Worm (Caenorhabditis elegans) whole organism, L2 larva: ENCODE data around the gene gcsh-1.
A peak's percentile ranks its signal among the peaks of the same experiment; 100 is the strongest.

Experiments used
- C34F6.9 ChIP-seq: fragments of 150-350 bp; optimal IDR thresholded peaks from 2 replicates; lab custom pipeline; 2014; ENCODE audit warnings: missing biosample characterization, missing genetic modification characterization
- F13H6.1 ChIP-seq: sonication (generic microtip); optimal IDR thresholded peaks from 2 replicates; lab custom pipeline; 2016; ENCODE audit warnings: missing genetic modification characterization, missing compliant biosample characterization
- Y55F3AM.14 ChIP-seq: fragments of 200-800 bp; sonication (Bioruptor generic); optimal IDR thresholded peaks from 2 replicates; lab custom pipeline; 2018; ENCODE audit warnings: mild to moderate bottlenecking, missing genetic modification characterization, missing compliant biosample characterization
- alr-1 ChIP-seq: fragments of 150-350 bp; optimal IDR thresholded peaks from 2 replicates; lab custom pipeline; 2014; ENCODE audit warnings: missing biosample characterization, missing genetic modification characterization
- blmp-1 ChIP-seq: sonication (generic microtip); optimal IDR thresholded peaks from 2 replicates; lab custom pipeline; 2017; ENCODE audit warnings: missing genetic modification characterization, mild to moderate bottlenecking, missing compliant biosample characterization, antibody characterized with exemption, moderate library complexity; ENCODE audit not compliant: insufficient read depth
- ceh-16 ChIP-seq: fragments of 150-350 bp; optimal IDR thresholded peaks from 2 replicates; lab custom pipeline; 2014; ENCODE audit warnings: missing biosample characterization, missing genetic modification characterization
- crh-2 ChIP-seq: sonication (generic microtip); optimal IDR thresholded peaks from 2 replicates; lab custom pipeline; 2017; ENCODE audit warnings: missing biosample characterization, missing genetic modification characterization
- dmd-4 ChIP-seq: sonication (generic microtip); optimal IDR thresholded peaks from 2 replicates; lab custom pipeline; 2017; ENCODE audit warnings: missing biosample characterization, missing genetic modification characterization
- egl-27 ChIP-seq: sonication (generic microtip); optimal IDR thresholded peaks from 3 replicates; lab custom pipeline; 2017; ENCODE audit warnings: missing biosample characterization, missing genetic modification reagents, missing genetic modification characterization
- elt-1 ChIP-seq: fragments of 150-350 bp; optimal IDR thresholded peaks from 2 replicates; lab custom pipeline; 2014; ENCODE audit warnings: missing biosample characterization, missing genetic modification characterization
- elt-3 ChIP-seq: sonication (generic microtip); optimal IDR thresholded peaks from 2 replicates; lab custom pipeline; 2017; ENCODE audit warnings: missing biosample characterization, missing genetic modification characterization
- fos-1 ChIP-seq: fragments of 150-350 bp; optimal IDR thresholded peaks from 2 replicates; lab custom pipeline; 2014; ENCODE audit warnings: missing biosample characterization, missing genetic modification characterization
- gmeb-1 ChIP-seq: fragments of 150-350 bp; optimal IDR thresholded peaks from 2 replicates; lab custom pipeline; 2014; ENCODE audit warnings: missing biosample characterization, missing genetic modification characterization
- lin-11 ChIP-seq: fragments of 150-350 bp; sonication (generic microtip); optimal IDR thresholded peaks from 2 replicates; lab custom pipeline; 2014; ENCODE audit warnings: missing biosample characterization, missing genetic modification characterization, inconsistent platforms, mixed read lengths
- lin-13 ChIP-seq: fragments of 150-350 bp; optimal IDR thresholded peaks from 2 replicates; lab custom pipeline; 2014; ENCODE audit warnings: missing biosample characterization, missing genetic modification reagents, missing genetic modification characterization
- lin-39 ChIP-seq: fragments of 150-350 bp; optimal IDR thresholded peaks from 2 replicates; lab custom pipeline; 2014; ENCODE audit warnings: missing biosample characterization, missing genetic modification reagents, missing genetic modification characterization
- lsy-2 ChIP-seq, 2 experiments: fragments of 150-350 bp in 1 of 2; sonication (generic microtip) in 1 of 2; optimal IDR thresholded peaks; 2 replicates each; lab custom pipeline; 2014 to 2017; ENCODE audit warnings: missing biosample characterization in 2 of 2, missing genetic modification characterization in 2 of 2
- mdl-1 ChIP-seq, 2 experiments: fragments of 150-350 bp in 1 of 2; sonication (generic microtip) in 1 of 2; optimal IDR thresholded peaks; 2 replicates each; lab custom pipeline; 2017; ENCODE audit warnings: missing biosample characterization in 2 of 2, missing genetic modification characterization in 2 of 2
- nhr-11 ChIP-seq: fragments of 150-350 bp; optimal IDR thresholded peaks from 2 replicates; lab custom pipeline; 2014; ENCODE audit warnings: missing biosample characterization, missing genetic modification characterization
- nhr-129 ChIP-seq: fragments of 150-350 bp; optimal IDR thresholded peaks from 2 replicates; lab custom pipeline; 2014; ENCODE audit warnings: missing biosample characterization, missing genetic modification characterization
- nhr-21 ChIP-seq: fragments of 150-350 bp; optimal IDR thresholded peaks from 2 replicates; lab custom pipeline; 2014; ENCODE audit warnings: missing biosample characterization, missing genetic modification characterization
- nhr-23 ChIP-seq: fragments of 150-350 bp; optimal IDR thresholded peaks from 2 replicates; lab custom pipeline; 2014; ENCODE audit warnings: missing biosample characterization, missing genetic modification reagents, missing genetic modification characterization
- nhr-25 ChIP-seq: fragments of 150-350 bp; sonication (generic microtip); optimal IDR thresholded peaks from 3 replicates; lab custom pipeline; 2014; ENCODE audit warnings: missing biosample characterization, missing genetic modification characterization
- nhr-6 ChIP-seq: fragments of 150-350 bp; optimal IDR thresholded peaks from 2 replicates; lab custom pipeline; 2014; ENCODE audit warnings: missing biosample characterization, missing genetic modification characterization
- nhr-77 ChIP-seq: fragments of 150-350 bp; optimal IDR thresholded peaks from 2 replicates; lab custom pipeline; 2014; ENCODE audit warnings: missing biosample characterization, missing genetic modification characterization
- sem-4 ChIP-seq: fragments of 150-350 bp; optimal IDR thresholded peaks from 2 replicates; lab custom pipeline; 2014; ENCODE audit warnings: missing biosample characterization, missing genetic modification reagents, missing genetic modification characterization
- skn-1 ChIP-seq: sonication (generic microtip); optimal IDR thresholded peaks from 2 replicates; lab custom pipeline; 2017; ENCODE audit warnings: missing biosample characterization, missing genetic modification characterization
- sma-3 ChIP-seq: sonication (generic microtip); optimal IDR thresholded peaks from 2 replicates; lab custom pipeline; 2016; ENCODE audit warnings: missing genetic modification reagents, missing genetic modification characterization, missing compliant biosample characterization
- sma-9 ChIP-seq, 2 experiments: fragments of 150-350 bp in 1 of 2; sonication (generic microtip) in 1 of 2; optimal IDR thresholded peaks; 2 replicates each; lab custom pipeline; 2014 to 2016; ENCODE audit warnings: missing genetic modification characterization in 2 of 2, mild to moderate bottlenecking in 1 of 2, missing biosample characterization in 1 of 2, missing compliant biosample characterization in 1 of 2, missing genetic modification reagents in 1 of 2, moderate library complexity in 1 of 2
- snpc-4 ChIP-seq: fragments of 150-350 bp; optimal IDR thresholded peaks from 2 replicates; lab custom pipeline; 2014; ENCODE audit warnings: missing biosample characterization, missing genetic modification characterization
- unc-39 ChIP-seq: fragments of 150-350 bp; optimal IDR thresholded peaks from 2 replicates; lab custom pipeline; 2014; ENCODE audit warnings: missing biosample characterization, missing genetic modification characterization
- unc-55 ChIP-seq: fragments of 150-350 bp; sonication (generic microtip); optimal IDR thresholded peaks from 3 replicates; lab custom pipeline; 2014; ENCODE audit warnings: missing biosample characterization, missing genetic modification reagents, missing genetic modification characterization
- zag-1 ChIP-seq: fragments of 150-350 bp; optimal IDR thresholded peaks from 2 replicates; lab custom pipeline; 2014; ENCODE audit warnings: missing biosample characterization, missing genetic modification characterization

The gcsh-1 gene

DNA sequence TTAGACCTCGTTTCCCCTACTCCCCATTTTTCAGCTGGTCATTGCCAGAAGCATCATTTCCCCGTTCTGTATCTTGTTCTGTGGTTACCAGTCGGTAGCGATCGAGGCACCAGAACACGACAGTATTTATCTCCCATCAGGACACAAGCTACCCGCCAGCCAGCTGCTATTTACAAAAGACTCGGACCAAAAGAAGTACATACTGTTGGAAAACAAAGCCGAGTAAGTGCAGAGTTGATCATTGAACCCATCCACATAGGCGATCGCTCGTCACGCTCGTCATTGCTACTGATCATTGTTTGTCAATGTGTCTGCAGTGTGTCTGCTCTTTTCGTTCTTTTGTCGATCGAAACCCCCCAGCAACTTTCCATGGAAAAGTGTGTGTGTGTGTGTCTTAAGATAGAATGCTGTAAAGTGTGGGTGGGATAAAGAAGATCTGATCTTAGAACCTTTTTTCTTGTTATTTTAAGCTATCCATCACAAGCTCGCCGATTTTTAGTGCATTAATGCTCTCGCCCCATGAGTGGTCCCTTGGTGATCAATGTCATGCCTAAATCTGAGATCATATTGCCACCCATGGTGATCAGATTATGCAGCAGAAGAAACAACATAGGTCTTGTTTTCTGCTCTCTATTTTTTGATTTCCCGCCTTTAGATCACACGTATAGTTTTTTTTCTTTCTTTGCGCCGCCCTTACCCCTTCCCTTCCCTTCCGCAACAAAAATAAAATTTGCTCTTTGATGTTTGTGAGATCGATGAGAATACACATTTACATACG, 44.8 kb upstream of the gcsh-1 start:
- TF ChIP-seq nhr-23 (tag; lab: Kevin White, UChicago) = no peak
- no peak for TF ChIP-seq dmd-4
- TF ChIP-seq sma-9 (GFP tag; optimal IDR thresholded peaks at IDR 0.05; lab: Kevin White, UChicago) = peak; percentile 66
- TF ChIP-seq sma-9 (tag; optimal IDR thresholded peaks at IDR 0.05; lab: Kevin White, UChicago) = no peak
- no peak for TF ChIP-seq skn-1 (tag; lab: Kevin White, UChicago)

DNA sequence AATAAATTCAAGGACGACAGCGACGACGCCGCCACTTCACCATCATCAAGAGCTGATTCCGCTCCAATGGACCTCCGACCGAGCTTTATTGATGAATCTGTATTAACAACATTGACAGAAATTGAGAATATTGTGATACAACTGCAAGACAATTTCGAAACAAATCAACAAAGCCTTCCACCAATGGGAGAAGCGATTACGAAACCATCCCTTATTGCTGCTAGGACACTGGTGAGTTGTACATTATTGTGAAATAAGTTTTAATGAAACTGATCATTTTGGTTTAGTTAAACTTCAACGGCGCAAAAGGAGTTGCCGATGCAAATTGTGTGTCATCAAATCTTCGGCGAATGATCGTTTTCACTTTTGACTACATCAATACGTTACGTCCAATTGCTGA, 44.2 kb upstream of the gcsh-1 start:
- no peak for TF ChIP-seq blmp-1
- no peak for TF ChIP-seq alr-1
- TF ChIP-seq unc-55 = peak; percentile 51
- no peak for TF ChIP-seq nhr-25 (tag; lab: Kevin White, UChicago)

DNA sequence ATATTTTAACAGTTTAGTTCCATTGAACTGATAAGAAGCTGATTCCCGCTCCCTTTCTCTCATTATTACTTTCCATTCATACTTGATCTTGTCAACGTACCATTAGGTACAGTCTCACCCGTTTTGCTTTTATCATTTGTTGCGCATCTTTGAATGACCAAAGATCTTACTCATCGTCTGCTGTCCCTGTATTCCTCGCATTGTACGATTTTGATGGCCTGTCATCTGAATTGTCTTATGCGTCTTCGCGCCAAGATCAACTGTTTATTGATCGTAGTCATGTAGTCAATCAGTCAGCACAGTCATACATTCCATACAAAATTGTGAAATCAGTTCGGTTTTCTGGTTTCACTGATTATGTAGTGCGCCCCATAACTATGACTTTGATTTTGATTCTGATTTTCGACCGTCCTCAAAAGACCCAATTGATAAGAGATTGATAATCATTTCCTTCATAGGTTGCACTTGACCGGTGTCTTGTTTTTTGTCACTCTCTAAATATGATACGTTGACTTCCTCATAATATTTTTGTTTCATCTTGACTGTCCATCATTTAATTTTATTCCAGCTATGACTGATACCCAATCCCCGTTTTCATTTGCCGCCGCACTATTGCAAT, 43.2 kb upstream of the gcsh-1 start, which contains the start of gene nhr-3:
nhr-3 (plus strand) TSS at position 569 of the 619 bp plus-strand sequence.
- peak; percentile 2 for TF ChIP-seq nhr-129
- no peak for TF ChIP-seq gmeb-1
- peak; percentile 37 for TF ChIP-seq nhr-25 (tag; lab: Kevin White, UChicago)
- TF ChIP-seq blmp-1 = peak; percentile 79
- peak; percentile 13 for TF ChIP-seq fos-1 (tag; lab: Kevin White, UChicago)
- peak; percentile 47 for TF ChIP-seq sma-9 (GFP tag; optimal IDR thresholded peaks at IDR 0.05; lab: Kevin White, UChicago)
- TF ChIP-seq sma-9 (tag; optimal IDR thresholded peaks at IDR 0.05; lab: Kevin White, UChicago) = no peak
- no peak for TF ChIP-seq egl-27
- no peak for TF ChIP-seq dmd-4
- peak; percentile 60 for TF ChIP-seq sma-3 (GFP tag; lab: Kevin White, UChicago)
- TF ChIP-seq nhr-6 (tag; lab: Kevin White, UChicago) = peak; percentile 22
- TF ChIP-seq crh-2 = peak; percentile 49
- TF ChIP-seq elt-3 (tag; lab: Kevin White, UChicago) = no peak

DNA sequence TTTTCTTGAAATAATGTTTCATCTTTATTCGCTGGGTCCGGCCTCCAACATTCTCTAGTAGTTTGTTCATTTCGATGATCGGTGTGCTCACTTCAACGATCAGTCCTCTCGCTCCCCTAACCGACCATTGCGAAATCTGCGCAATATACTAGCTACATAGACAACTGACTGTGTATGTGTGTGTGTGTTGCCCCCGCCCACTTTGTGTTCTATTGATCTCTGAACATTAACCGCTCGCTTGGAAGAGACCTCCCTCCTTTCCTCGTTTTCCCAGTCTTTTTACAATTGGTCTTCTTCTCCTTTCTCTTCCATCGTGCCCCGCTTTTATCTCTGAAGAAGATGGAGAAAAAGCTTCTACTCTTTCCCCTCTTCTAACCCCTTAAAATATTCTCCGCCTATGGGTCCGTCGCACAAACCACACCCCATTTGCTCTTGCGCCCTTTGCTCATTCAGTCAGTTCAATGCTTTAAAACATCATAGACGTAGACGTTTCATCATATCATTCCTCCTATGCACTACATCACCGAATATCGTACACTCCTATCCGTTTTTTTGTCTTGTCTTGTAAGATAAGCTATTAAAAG, 42.6 kb upstream of the gcsh-1 start:
- TF ChIP-seq Y55F3AM.14 (GFP tag; lab: Kevin White, UChicago) (peak; percentile 13), lsy-2 (tag; optimal IDR thresholded peaks at IDR 0.05; lab: Kevin White, UChicago) (peak; percentile 20 to 44), ceh-16 (tag; lab: Kevin White, UChicago) (no peak), sem-4 (peak; percentile 52), unc-55 (peak; percentile 28), nhr-21 (tag; lab: Kevin White, UChicago) (no peak), F13H6.1 (tag; lab: Kevin White, UChicago) (peak; percentile 66), blmp-1 (no peak), lin-13 (GFP tag; lab: Kevin White, UChicago) (peak; percentile 47), mdl-1 (tag; optimal IDR thresholded peaks at IDR 0.05; lab: Kevin White, UChicago) (peak; percentile 28 to 52), snpc-4 (peak; percentile 28), sma-9 (GFP tag; optimal IDR thresholded peaks at IDR 0.05; lab: Kevin White, UChicago) (peak; percentile 97), sma-9 (tag; optimal IDR thresholded peaks at IDR 0.05; lab: Kevin White, UChicago) (no peak), elt-1 (tag; lab: Kevin White, UChicago) (no peak), zag-1 (tag; lab: Kevin White, UChicago) (peak; percentile 70), nhr-11 (tag; lab: Kevin White, UChicago) (no peak), sma-3 (GFP tag; lab: Kevin White, UChicago) (no peak), nhr-25 (tag; lab: Kevin White, UChicago) (no peak), lin-11 (tag; lab: Kevin White, UChicago) (no peak), skn-1 (tag; lab: Kevin White, UChicago) (no peak), unc-39 (tag; lab: Kevin White, UChicago) (no peak), lin-39 (no peak), egl-27 (no peak), nhr-129 (peak; percentile 77), C34F6.9 (tag; lab: Kevin White, UChicago) (peak; percentile 42), nhr-77 (tag; lab: Kevin White, UChicago) (no peak), elt-3 (tag; lab: Kevin White, UChicago) (no peak)
